Fruit fly (Drosophila melanogaster) whole organism, embryonic: ENCODE results near the gene CG32271.

Experiments used
- Abd-B ChIP-seq: fragments of 200-800 bp; sonication (Bioruptor generic); optimal IDR thresholded peaks from 2 replicates; lab custom pipeline; 2018; ENCODE audit warnings: missing biosample characterization, mild to moderate bottlenecking, missing genetic modification characterization, moderate library complexity
- BEAF-32 ChIP-seq: fragments of 200-800 bp; sonication (Bioruptor generic); optimal IDR thresholded peaks from 3 replicates; lab custom pipeline; 2017; ENCODE audit warnings: missing biosample characterization, missing genetic modification characterization, mild to moderate bottlenecking, moderate library complexity, missing genetic modification reagents
- BtbVII ChIP-seq: fragments of 200-800 bp; sonication (Bioruptor generic); optimal IDR thresholded peaks from 3 replicates; lab custom pipeline; 2017; ENCODE audit warnings: missing biosample characterization, mild to moderate bottlenecking, missing genetic modification characterization
- CG10274 ChIP-seq: fragments of 200-800 bp; sonication (Bioruptor generic); optimal IDR thresholded peaks from 3 replicates; lab custom pipeline; 2017; ENCODE audit warnings: missing biosample characterization, mild to moderate bottlenecking, missing genetic modification characterization
- CG12104 ChIP-seq: fragments of 200-800 bp; sonication (Bioruptor generic); optimal IDR thresholded peaks from 3 replicates; lab custom pipeline; 2016; ENCODE audit warnings: missing biosample characterization, missing genetic modification characterization
- CG12659 ChIP-seq: fragments of 200-800 bp; sonication (Bioruptor generic); optimal IDR thresholded peaks from 3 replicates; lab custom pipeline; 2017; ENCODE audit warnings: mild to moderate bottlenecking, missing biosample characterization, missing genetic modification reagents, missing genetic modification characterization
- CG13775 ChIP-seq: fragments of 200-800 bp; sonication (Bioruptor generic); optimal IDR thresholded peaks from 3 replicates; lab custom pipeline; 2017; ENCODE audit warnings: missing biosample characterization, mild to moderate bottlenecking, missing genetic modification characterization
- CG15696 ChIP-seq: fragments of 200-800 bp; sonication (Bioruptor generic); optimal IDR thresholded peaks from 2 replicates; lab custom pipeline; 2019; ENCODE audit warnings: missing biosample characterization, mild to moderate bottlenecking, missing genetic modification characterization, moderate library complexity
- CG1602 ChIP-seq: fragments of 200-800 bp; sonication (Bioruptor generic); optimal IDR thresholded peaks from 3 replicates; lab custom pipeline; 2016; ENCODE audit warnings: missing biosample characterization, missing genetic modification characterization
- CG1603 ChIP-seq: fragments of 200-800 bp; sonication (Bioruptor generic); optimal IDR thresholded peaks from 2 replicates; lab custom pipeline; 2019; ENCODE audit warnings: missing biosample characterization, mild to moderate bottlenecking, missing genetic modification characterization, moderate library complexity
- CG17829 ChIP-seq: fragments of 200-800 bp; optimal IDR thresholded peaks from 2 replicates; lab custom pipeline; 2019; ENCODE audit warnings: missing biosample characterization, mild to moderate bottlenecking, missing genetic modification characterization, moderate library complexity
- CG2202 ChIP-seq: fragments of 200-800 bp; sonication (Bioruptor generic); optimal IDR thresholded peaks from 2 replicates; lab custom pipeline; 2018; ENCODE audit warnings: missing biosample characterization, mild to moderate bottlenecking, missing genetic modification characterization
- CG2712 ChIP-seq: fragments of 200-800 bp; optimal IDR thresholded peaks from 3 replicates; lab custom pipeline; 2019; ENCODE audit warnings: missing biosample characterization, mild to moderate bottlenecking, missing genetic modification characterization, moderate library complexity
- CG30020 ChIP-seq: fragments of 200-800 bp; optimal IDR thresholded peaks from 2 replicates; lab custom pipeline; 2019; ENCODE audit warnings: missing biosample characterization, mild to moderate bottlenecking, missing genetic modification characterization, moderate library complexity
- CG30403 ChIP-seq: fragments of 200-800 bp; sonication (Bioruptor generic); optimal IDR thresholded peaks from 3 replicates; lab custom pipeline; 2016; ENCODE audit warnings: missing biosample characterization, missing genetic modification characterization
- CG3995 ChIP-seq: fragments of 200-800 bp; sonication (Bioruptor generic); optimal IDR thresholded peaks from 3 replicates; lab custom pipeline; 2016; ENCODE audit warnings: missing biosample characterization, missing genetic modification characterization
- CG5953 ChIP-seq: fragments of 200-800 bp; sonication (Bioruptor generic); IDR thresholded peaks from 2 replicates; pipeline ENCODE4 v1.3.6; 2022; ENCODE audit warnings: missing biosample characterization, missing genetic modification characterization
- CG6689 ChIP-seq: fragments of 200-800 bp; sonication (Bioruptor generic); IDR thresholded peaks from 2 replicates; pipeline ENCODE4 v1.3.6; 2022; ENCODE audit warnings: missing biosample characterization, missing genetic modification characterization
- CG8281 ChIP-seq: fragments of 200-800 bp; sonication (Bioruptor generic); optimal IDR thresholded peaks from 2 replicates; lab custom pipeline; 2018; ENCODE audit warnings: missing biosample characterization, mild to moderate bottlenecking, missing genetic modification characterization, moderate library complexity
- CG9797 ChIP-seq: fragments of 200-800 bp; sonication (Bioruptor generic); optimal IDR thresholded peaks from 3 replicates; lab custom pipeline; 2018; ENCODE audit warnings: missing biosample characterization, mild to moderate bottlenecking, missing genetic modification characterization
- CG9932 ChIP-seq: fragments of 200-800 bp; sonication (Bioruptor generic); IDR thresholded peaks from 2 replicates; pipeline ENCODE4 v1.3.6; 2022; ENCODE audit warnings: missing biosample characterization, missing genetic modification characterization
- Chrac-16 ChIP-seq: fragments of 200-800 bp; sonication (Bioruptor generic); optimal IDR thresholded peaks from 3 replicates; lab custom pipeline; 2016; ENCODE audit warnings: missing biosample characterization, missing genetic modification characterization
- Dad ChIP-seq: fragments of 200-800 bp; sonication (Bioruptor generic); optimal IDR thresholded peaks from 3 replicates; lab custom pipeline; 2016; ENCODE audit warnings: missing biosample characterization, missing genetic modification characterization
- Dek ChIP-seq: fragments of 200-800 bp; sonication (Bioruptor generic); optimal IDR thresholded peaks from 3 replicates; lab custom pipeline; 2019; ENCODE audit warnings: missing biosample characterization, mild to moderate bottlenecking, missing genetic modification characterization, moderate library complexity
- Ets65A ChIP-seq: fragments of 200-800 bp; sonication (Bioruptor generic); peaks from one replicate; lab custom pipeline; 2016; ENCODE audit warnings: missing biosample characterization, missing genetic modification characterization
- GATAe ChIP-seq: fragments of 200-800 bp; sonication (Bioruptor generic); conservative IDR thresholded peaks from 2 replicates; pipeline ENCODE4 v1.3.6; 2022; ENCODE audit warnings: missing biosample characterization, missing genetic modification characterization
- NC2β ChIP-seq: fragments of 200-800 bp; sonication (Bioruptor generic); optimal IDR thresholded peaks from 2 replicates; lab custom pipeline; 2016; ENCODE audit warnings: missing biosample characterization, missing genetic modification characterization
- NK7.1 ChIP-seq: fragments of 200-800 bp; sonication (Bioruptor generic); optimal IDR thresholded peaks from 3 replicates; lab custom pipeline; 2016; ENCODE audit warnings: missing biosample characterization, missing genetic modification characterization
- PHDP ChIP-seq: fragments of 200-800 bp; sonication (Bioruptor generic); optimal IDR thresholded peaks from 3 replicates; lab custom pipeline; 2018; ENCODE audit warnings: missing biosample characterization, mild to moderate bottlenecking, missing genetic modification characterization, moderate library complexity
- Sox100B ChIP-seq: fragments of 200-800 bp; sonication (Bioruptor generic); optimal IDR thresholded peaks from 3 replicates; lab custom pipeline; 2018; ENCODE audit warnings: missing biosample characterization, mild to moderate bottlenecking, missing genetic modification characterization
- Stat92E ChIP-seq, 3 experiments: fragments of >200 bp in 2 of 3; fragments of 200-800 bp in 1 of 3; sonication (Bioruptor generic) in 1 of 3; optimal IDR thresholded peaks; 2 replicates each; lab custom pipeline; 2017 to 2019; ENCODE audit warnings: missing biosample characterization in 3 of 3, missing genetic modification characterization in 3 of 3, mild to moderate bottlenecking in 1 of 3, moderate library complexity in 1 of 3
- YL-1 ChIP-seq: fragments of 200-800 bp; sonication (Bioruptor generic); optimal IDR thresholded peaks from 3 replicates; lab custom pipeline; 2017; ENCODE audit warnings: missing biosample characterization, mild to moderate bottlenecking, missing genetic modification characterization
- az2 ChIP-seq: fragments of 200-800 bp; sonication (Bioruptor generic); optimal IDR thresholded peaks from 3 replicates; lab custom pipeline; 2016; ENCODE audit warnings: missing biosample characterization, missing genetic modification characterization
- chinmo ChIP-seq: fragments of 200-800 bp; sonication (Bioruptor generic); IDR thresholded peaks from 4 replicates; pipeline ENCODE4 v1.3.6; 2022; ENCODE audit warnings: missing biosample characterization, missing genetic modification characterization; ENCODE audit not compliant: partially characterized antibody
- dmrt11E ChIP-seq: fragments of 200-800 bp; sonication (Bioruptor generic); optimal IDR thresholded peaks from 3 replicates; lab custom pipeline; 2018; ENCODE audit warnings: missing biosample characterization, mild to moderate bottlenecking, missing genetic modification characterization, moderate library complexity
- dpn ChIP-seq, 2 experiments: fragments of 200-800 bp; sonication (Bioruptor generic); optimal IDR thresholded peaks; 3 replicates each; lab custom pipeline; 2016; ENCODE audit warnings: missing biosample characterization in 2 of 2, missing genetic modification characterization in 2 of 2
- fru ChIP-seq: fragments of >200 bp; optimal IDR thresholded peaks from 2 replicates; lab custom pipeline; 2017
- lilli ChIP-seq: fragments of 200-800 bp; sonication (Bioruptor generic); optimal IDR thresholded peaks from 3 replicates; lab custom pipeline; 2016; ENCODE audit warnings: missing biosample characterization, missing genetic modification characterization
- nerfin-1 ChIP-seq: fragments of 200-800 bp; sonication (Bioruptor generic); optimal IDR thresholded peaks from 3 replicates; lab custom pipeline; 2019; ENCODE audit warnings: missing biosample characterization, mild to moderate bottlenecking, missing genetic modification characterization, moderate library complexity
- phol ChIP-seq: fragments of 200-800 bp; sonication (Bioruptor generic); optimal IDR thresholded peaks from 3 replicates; lab custom pipeline; 2018; ENCODE audit warnings: missing biosample characterization, mild to moderate bottlenecking, missing genetic modification characterization, moderate library complexity
- prd ChIP-seq, 3 experiments: fragments of >200 bp in 2 of 3; fragments of 200-800 bp in 1 of 3; sonication (Bioruptor generic) in 1 of 3; optimal IDR thresholded peaks in 2 of 3; IDR thresholded peaks in 1 of 3; 2 replicates in 2 of 3; 3 replicates in 1 of 3; pipeline versions ENCODE4 v1.3.6 to Lab custom; 2017 to 2022; ENCODE audit warnings: missing biosample characterization in 1 of 3, missing genetic modification characterization in 1 of 3
- sug ChIP-seq: fragments of 200-800 bp; optimal IDR thresholded peaks from 2 replicates; lab custom pipeline; 2019; ENCODE audit warnings: missing biosample characterization, mild to moderate bottlenecking, missing genetic modification characterization, moderate library complexity
- tgo ChIP-seq: fragments of 200-800 bp; sonication (Bioruptor generic); IDR thresholded peaks from 3 replicates; pipeline ENCODE4 v1.3.6; 2022; ENCODE audit warnings: missing biosample characterization, missing genetic modification characterization
- tll ChIP-seq, 2 experiments: fragments of 200-800 bp in 1 of 2; fragments of >200 bp in 1 of 2; sonication (Bioruptor generic) in 1 of 2; optimal IDR thresholded peaks; 2 replicates each; lab custom pipeline; 2017 to 2019; ENCODE audit warnings: missing biosample characterization in 2 of 2, missing genetic modification characterization in 2 of 2, mild to moderate bottlenecking in 1 of 2, moderate library complexity in 1 of 2
- tna ChIP-seq: fragments of 200-800 bp; sonication (Bioruptor generic); IDR thresholded peaks from 2 replicates; pipeline ENCODE4 v1.3.6; 2022; ENCODE audit warnings: missing biosample characterization, missing genetic modification characterization; ENCODE audit not compliant: partially characterized antibody
- trem ChIP-seq: fragments of 200-800 bp; optimal IDR thresholded peaks from 3 replicates; lab custom pipeline; 2019; ENCODE audit warnings: missing biosample characterization, mild to moderate bottlenecking, missing genetic modification characterization, moderate library complexity
- vnd ChIP-seq: fragments of 200-800 bp; sonication (Bioruptor generic); IDR thresholded peaks from 3 replicates; pipeline ENCODE4 v1.3.6; 2022; ENCODE audit warnings: missing biosample characterization, missing genetic modification characterization; ENCODE audit not compliant: partially characterized antibody

CG32271 gene

DNA sequence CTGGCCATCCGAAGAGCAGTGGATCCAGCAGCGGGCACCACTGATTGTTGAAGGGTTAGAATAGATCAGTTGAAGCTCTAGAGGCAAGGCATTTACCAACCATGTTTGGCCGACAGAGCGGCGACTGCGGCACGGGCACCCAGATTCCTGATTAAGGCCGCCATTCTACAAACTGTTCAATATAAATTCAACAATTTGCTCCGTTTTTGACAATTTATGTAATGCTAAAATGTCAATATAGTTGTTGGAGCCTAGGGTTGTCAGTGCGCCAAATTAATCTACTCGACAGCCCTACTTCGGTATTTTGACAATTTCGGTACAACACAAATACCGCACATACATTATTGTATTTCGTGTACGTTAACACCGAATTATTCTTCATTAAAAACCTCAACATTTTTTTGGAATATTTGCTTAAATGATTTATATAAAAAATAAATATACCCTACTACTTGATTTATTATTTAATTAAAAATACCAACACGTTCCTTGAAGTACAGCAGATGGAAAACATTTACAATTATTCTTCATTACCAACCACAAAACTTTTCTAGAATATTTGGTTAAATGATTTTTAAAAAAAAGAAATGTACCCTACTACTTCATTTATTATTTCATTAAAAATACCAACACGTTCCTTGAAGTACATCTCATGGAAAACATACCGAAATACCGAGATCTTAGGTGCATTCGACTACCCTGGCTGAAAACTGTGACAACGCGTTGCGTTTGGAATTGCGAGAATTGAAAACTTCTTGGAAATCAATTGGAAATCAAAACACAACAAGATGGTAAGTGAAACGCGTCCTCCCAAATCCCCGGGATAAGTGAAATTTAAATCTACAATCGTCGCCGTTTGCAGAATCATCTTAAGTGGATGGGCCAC is 43.4 kb downstream of the CG32271 start, which contains the start of the genes ND-30 and CG15812 (continued):
- no peak for TF ChIP-seq tna (GFP tag; lab: Robert Waterston, UW)
- peak; percentile 14 for TF ChIP-seq CG12104 (GFP tag; lab: Kevin White, UChicago)
- peak; percentile 11 for TF ChIP-seq lilli (GFP tag; lab: Kevin White, UChicago)
- peak in 1 of 3 experiments; percentile 43 for TF ChIP-seq Stat92E (GFP tag; optimal IDR thresholded peaks at IDR 0.05; lab: Kevin White, UChicago)
- TF ChIP-seq NC2β (GFP tag; lab: Kevin White, UChicago) = no peak
- peak; percentile 25 for TF ChIP-seq az2 (GFP tag; lab: Kevin White, UChicago)
- no peak for TF ChIP-seq Abd-B
- TF ChIP-seq CG30403 (GFP tag; lab: Kevin White, UChicago) = peak; percentile 59
- TF ChIP-seq Sox100B = no peak
- TF ChIP-seq CG5953 = no peak
- no peak for TF ChIP-seq fru
- TF ChIP-seq nerfin-1 (tag; lab: Kevin White, UChicago) = peak; percentile 3
- TF ChIP-seq trem = peak; percentile 35
- TF ChIP-seq Dad (GFP tag; lab: Kevin White, UChicago) = no peak
- TF ChIP-seq CG12659 (GFP tag; lab: Kevin White, UChicago) = peak; percentile 55
- TF ChIP-seq CG13775 (GFP tag; lab: Kevin White, UChicago) = peak; percentile 6
- peak; percentile 60 for TF ChIP-seq CG8281 (tag; lab: Kevin White, UChicago)
- TF ChIP-seq NK7.1 (GFP tag; lab: Kevin White, UChicago) = no peak
- peak; percentile 30 for TF ChIP-seq sug
- peak; percentile 20 for TF ChIP-seq BEAF-32 (GFP tag; lab: Kevin White, UChicago)
- TF ChIP-seq BtbVII = no peak
- no peak for TF ChIP-seq tgo (GFP tag; lab: Robert Waterston, UW)
- TF ChIP-seq YL-1 (GFP tag; lab: Kevin White, UChicago) = peak; percentile 41
- peak; percentile 38 for TF ChIP-seq CG2712 (tag; lab: Kevin White, UChicago)
- no peak for TF ChIP-seq CG2202
- no peak for TF ChIP-seq Dek (tag; lab: Kevin White, UChicago)
- TF ChIP-seq dpn (GFP tag; optimal IDR thresholded peaks at IDR 0.05; lab: Kevin White, UChicago) = peak in 1 of 2 experiments; percentile 1
- 0 out of 2 replicates have a peak, but pooled peaks have one; percentile 16 for TF ChIP-seq CG9932 (GFP tag; lab: Robert Waterston, UW)
- TF ChIP-seq CG15696 (tag; lab: Kevin White, UChicago) = peak; percentile 14
- peak; percentile 46 for TF ChIP-seq CG17829 (tag; lab: Kevin White, UChicago)
- peak; percentile 38 for TF ChIP-seq CG9797 (GFP tag; lab: Kevin White, UChicago)
- TF ChIP-seq CG1603 (tag; lab: Kevin White, UChicago) = peak; percentile 99
- peak; percentile 40 for TF ChIP-seq dmrt11E (tag; lab: Kevin White, UChicago)
- peak; percentile 95 for TF ChIP-seq CG3995
- TF ChIP-seq CG6689 = 0 out of 2 replicates have a peak, but pooled peaks have one; percentile 5
- TF ChIP-seq phol (tag; lab: Kevin White, UChicago) = peak; percentile 34
- no peak for TF ChIP-seq PHDP (tag; lab: Kevin White, UChicago)
- TF ChIP-seq tll (GFP tag; optimal IDR thresholded peaks at IDR 0.05; lab: Kevin White, UChicago) = no peak
- peak; percentile 45 for TF ChIP-seq CG1602 (GFP tag; lab: Kevin White, UChicago)
- no peak for TF ChIP-seq GATAe (GFP tag; lab: Robert Waterston, UW)
- TF ChIP-seq CG10274 = no peak
- TF ChIP-seq CG30020 (tag; lab: Kevin White, UChicago) = peak; percentile 92
- no peak for TF ChIP-seq vnd (GFP tag; lab: Robert Waterston, UW)
- no peak for TF ChIP-seq prd (optimal IDR thresholded peaks at IDR 0.05; lab: Kevin White, UChicago)
- 0 out of 3 replicates have a peak, but pooled peaks have one; percentile 12 for TF ChIP-seq prd (GFP tag; IDR thresholded peaks at IDR 0.05; lab: Robert Waterston, UW)
- TF ChIP-seq Ets65A (GFP tag; lab: Kevin White, UChicago) = peak; percentile 60
- TF ChIP-seq chinmo (GFP tag; lab: Robert Waterston, UW) = 0 out of 4 replicates have a peak, but pooled peaks have one; percentile 29
- peak; percentile 19 for TF ChIP-seq Chrac-16 (GFP tag; lab: Kevin White, UChicago)
